Worm (Caenorhabditis elegans): Measurements from ENCODE around the gene C36E8.4.

C36E8.4 gene

ce11 chrIII:4039775-4040174, 27.6 kb downstream of the C36E8.4 start:
- peak; percentile 87 for TF ChIP-seq elt-2 (tag; optimal IDR thresholded peaks at IDR 0.05)
- TF ChIP-seq fkh-10 (GFP tag; optimal IDR thresholded peaks at IDR 0.05) = no peak
- TF ChIP-seq lin-39 (tag; optimal IDR thresholded peaks at IDR 0.05) = no peak
- peak; percentile 21 for TF ChIP-seq jun-1 (tag; optimal IDR thresholded peaks at IDR 0.05)
- TF ChIP-seq ceh-82 (tag; optimal IDR thresholded peaks at IDR 0.05) = no peak
- TF ChIP-seq pha-4 (tag; optimal IDR thresholded peaks at IDR 0.05) = peak; percentile 66
- no peak for TF ChIP-seq nhr-28 (tag; optimal IDR thresholded peaks at IDR 0.05)
- no peak for TF ChIP-seq lin-15B (tag; optimal IDR thresholded peaks at IDR 0.05)
- TF ChIP-seq unc-62 (GFP tag; optimal IDR thresholded peaks at IDR 0.05) = no peak
- no peak for TF ChIP-seq fos-1 (tag; optimal IDR thresholded peaks at IDR 0.05)
- TF ChIP-seq pqm-1 (tag; optimal IDR thresholded peaks at IDR 0.05) = peak; percentile 64
- TF ChIP-seq nhr-67 (tag; optimal IDR thresholded peaks at IDR 0.05) = no peak
- no peak for TF ChIP-seq nhr-23 (tag; optimal IDR thresholded peaks at IDR 0.05)
- no peak for TF ChIP-seq egl-5 (tag; optimal IDR thresholded peaks at IDR 0.05)
- no peak for TF ChIP-seq R02D3.7 (tag; optimal IDR thresholded peaks at IDR 0.05)
- no peak for TF ChIP-seq snpc-4 (tag; optimal IDR thresholded peaks at IDR 0.05)
- no peak for TF ChIP-seq nfya-1 (tag; optimal IDR thresholded peaks at IDR 0.05; ENCODE audit: insufficient read depth)
- no peak for TF ChIP-seq ztf-4 (tag; optimal IDR thresholded peaks at IDR 0.05)
- no peak for TF ChIP-seq nhr-12 (tag; optimal IDR thresholded peaks at IDR 0.05)
- no peak for TF ChIP-seq daf-12 (tag; optimal IDR thresholded peaks at IDR 0.05)
- no peak for TF ChIP-seq mml-1 (tag; optimal IDR thresholded peaks at IDR 0.05)

ce11 chrIII:4049150-4049549, 37.0 kb downstream of the C36E8.4 start:
- TF ChIP-seq daf-12 (tag; optimal IDR thresholded peaks at IDR 0.05) (no peak), ztf-4 (tag; optimal IDR thresholded peaks at IDR 0.05) (no peak)

- peak; percentile 50 for TF ChIP-seq lin-15B (tag; optimal IDR thresholded peaks at IDR 0.05)
- peak; percentile 36 for TF ChIP-seq nfya-1 (tag; optimal IDR thresholded peaks at IDR 0.05; ENCODE audit: insufficient read depth)
- TF ChIP-seq pha-4 (tag; optimal IDR thresholded peaks at IDR 0.05) = peak; percentile 65
- no peak for TF ChIP-seq nhr-77 (tag; optimal IDR thresholded peaks at IDR 0.05)
Measured at ce11 chrIII:4057894-4058293, 45.8 kb downstream of the C36E8.4 start, which contains the start of gene rcq-5. Gene rcq-5 (minus strand): TSS chrIII:4057976.

ce11 chrIII:4058643-4059042, 46.5 kb downstream of the C36E8.4 start, which contains the start of gene his-69:
Gene his-69 (minus strand): TSS chrIII:4058743.
- TF ChIP-seq nhr-23 (tag; optimal IDR thresholded peaks at IDR 0.05) = no peak
- no peak for TF ChIP-seq fkh-10 (GFP tag; optimal IDR thresholded peaks at IDR 0.05)
- TF ChIP-seq ceh-82 (tag; optimal IDR thresholded peaks at IDR 0.05) = no peak
- no peak for TF ChIP-seq R02D3.7 (tag; optimal IDR thresholded peaks at IDR 0.05)
- TF ChIP-seq ztf-4 (tag; optimal IDR thresholded peaks at IDR 0.05) = no peak
- TF ChIP-seq elt-1 (tag; optimal IDR thresholded peaks at IDR 0.05) = no peak
- no peak for TF ChIP-seq nhr-77 (tag; optimal IDR thresholded peaks at IDR 0.05)
- TF ChIP-seq nhr-25 (tag; optimal IDR thresholded peaks at IDR 0.05) = no peak
- no peak for TF ChIP-seq nhr-67 (tag; optimal IDR thresholded peaks at IDR 0.05)

- no peak for TF ChIP-seq egl-5 (tag; optimal IDR thresholded peaks at IDR 0.05)
- TF ChIP-seq nhr-12 (tag; optimal IDR thresholded peaks at IDR 0.05) = no peak
- TF ChIP-seq ztf-11 (tag; optimal IDR thresholded peaks at IDR 0.05) = no peak
Measured at ce11 chrIII:4060019-4060418, 47.9 kb downstream of the C36E8.4 start, which contains the start of gene his-70. Gene his-70 (minus strand): TSS chrIII:4060119.

ce11 chrIII:4063724-4064123, 51.6 kb downstream of the C36E8.4 start:
- TF ChIP-seq lsy-12 (tag; optimal IDR thresholded peaks at IDR 0.05) (no peak), pqm-1 (tag; optimal IDR thresholded peaks at IDR 0.05) (no peak), mml-1 (tag; optimal IDR thresholded peaks at IDR 0.05) (no peak), unc-62 (GFP tag; optimal IDR thresholded peaks at IDR 0.05) (peak; percentile 19), hmg-11 (tag; optimal IDR thresholded peaks at IDR 0.05) (peak; percentile 28), pha-4 (tag; optimal IDR thresholded peaks at IDR 0.05) (no peak), sea-2 (GFP tag; optimal IDR thresholded peaks at IDR 0.05) (no peak), lin-39 (tag; optimal IDR thresholded peaks at IDR 0.05) (peak; percentile 30), nfya-1 (tag; optimal IDR thresholded peaks at IDR 0.05; ENCODE audit: insufficient read depth) (peak; percentile 66), snpc-4 (tag; optimal IDR thresholded peaks at IDR 0.05) (no peak), elt-3 (tag; optimal IDR thresholded peaks at IDR 0.05) (no peak), nhr-11 (tag; optimal IDR thresholded peaks at IDR 0.05) (no peak), tbx-2 (tag; optimal IDR thresholded peaks at IDR 0.05) (peak; percentile 32), ceh-16 (tag; optimal IDR thresholded peaks at IDR 0.05) (no peak), nhr-25 (tag; optimal IDR thresholded peaks at IDR 0.05) (no peak), lin-15B (tag; optimal IDR thresholded peaks at IDR 0.05) (peak; percentile 51)
